Fruit fly (Drosophila melanogaster) whole organism, prepupa: ENCODE results near the gene CG9932.

ENCODE experiments used
- Blimp-1 ChIP-seq: fragments of 200-800 bp; sonication (Bioruptor generic); optimal IDR thresholded peaks from 3 replicates; lab custom pipeline; 2017; ENCODE audit warnings: missing biosample characterization, missing genetic modification characterization, mild to moderate bottlenecking, moderate library complexity, missing genetic modification reagents
- CG10631 ChIP-seq: fragments of 200-800 bp; sonication (Bioruptor generic); optimal IDR thresholded peaks from 2 replicates; lab custom pipeline; 2016; ENCODE audit warnings: missing biosample characterization, missing genetic modification characterization
- CG15336 ChIP-seq: fragments of 200-800 bp; sonication (Bioruptor generic); IDR thresholded peaks from 2 replicates; pipeline ENCODE4 v1.3.6; 2022; ENCODE audit warnings: missing biosample characterization, missing genetic modification characterization
- CG3032 ChIP-seq: fragments of 200-800 bp; optimal IDR thresholded peaks from 2 replicates; lab custom pipeline; 2019; ENCODE audit warnings: missing biosample characterization, mild to moderate bottlenecking, missing genetic modification characterization, moderate library complexity
- CG32006 ChIP-seq: fragments of 200-800 bp; sonication (Bioruptor generic); optimal IDR thresholded peaks from 3 replicates; lab custom pipeline; 2017; ENCODE audit warnings: missing biosample characterization, mild to moderate bottlenecking, missing genetic modification characterization
- CG3919 ChIP-seq: fragments of 200-800 bp; sonication (Bioruptor generic); optimal IDR thresholded peaks from 3 replicates; lab custom pipeline; 2016; ENCODE audit warnings: missing biosample characterization, missing genetic modification characterization
- CG6276 ChIP-seq: fragments of 200-800 bp; sonication (Bioruptor generic); optimal IDR thresholded peaks from 2 replicates; lab custom pipeline; 2017; ENCODE audit warnings: missing biosample characterization, mild to moderate bottlenecking, missing genetic modification characterization
- CG6792 ChIP-seq: fragments of 200-800 bp; sonication (Bioruptor generic); optimal IDR thresholded peaks from 3 replicates; lab custom pipeline; 2016; ENCODE audit warnings: missing biosample characterization, missing genetic modification characterization
- CG7368 ChIP-seq: fragments of 200-800 bp; sonication (Bioruptor generic); optimal IDR thresholded peaks from 3 replicates; lab custom pipeline; 2016; ENCODE audit warnings: missing biosample characterization, missing genetic modification characterization
- CG8119 ChIP-seq: fragments of 200-800 bp; sonication (Bioruptor generic); IDR thresholded peaks from 3 replicates; pipeline ENCODE4 v1.3.6; 2022; ENCODE audit warnings: missing biosample characterization, missing genetic modification characterization
- CG8319 ChIP-seq: fragments of 200-800 bp; sonication (Bioruptor generic); optimal IDR thresholded peaks from 3 replicates; lab custom pipeline; 2016; ENCODE audit warnings: missing biosample characterization, missing genetic modification characterization
- CG8632 ChIP-seq: fragments of 200-800 bp; sonication (Bioruptor generic); optimal IDR thresholded peaks from 3 replicates; lab custom pipeline; 2016; ENCODE audit warnings: missing biosample characterization, missing genetic modification characterization
- Eip75B ChIP-seq: fragments of 200-800 bp; sonication (Bioruptor generic); optimal IDR thresholded peaks from 3 replicates; lab custom pipeline; 2016; ENCODE audit warnings: missing biosample characterization, missing genetic modification characterization
- Eip78C ChIP-seq: fragments of 200-800 bp; sonication (Bioruptor generic); peaks from one replicate; lab custom pipeline; 2016; ENCODE audit warnings: missing biosample characterization, missing genetic modification characterization
- Ets21C ChIP-seq: fragments of 200-800 bp; sonication (Bioruptor generic); optimal IDR thresholded peaks from 3 replicates; lab custom pipeline; 2016; ENCODE audit warnings: missing biosample characterization, missing genetic modification characterization
- Hr38 ChIP-seq: sonication (Bioruptor generic); optimal IDR thresholded peaks from 2 replicates; lab custom pipeline; 2016; ENCODE audit warnings: missing biosample characterization, missing genetic modification characterization
- Hr4 ChIP-seq: fragments of 200-800 bp; sonication (Bioruptor generic); optimal IDR thresholded peaks from 3 replicates; lab custom pipeline; 2016; ENCODE audit warnings: missing biosample characterization, missing genetic modification characterization
- Lpt ChIP-seq: fragments of 200-800 bp; sonication (Bioruptor generic); optimal IDR thresholded peaks from 3 replicates; lab custom pipeline; 2016; ENCODE audit warnings: missing biosample characterization, missing genetic modification characterization
- OdsH ChIP-seq: fragments of 200-800 bp; sonication (Bioruptor generic); optimal IDR thresholded peaks from 3 replicates; lab custom pipeline; 2016; ENCODE audit warnings: missing biosample characterization, missing genetic modification characterization
- Smox ChIP-seq: fragments of 200-800 bp; sonication (Bioruptor generic); optimal IDR thresholded peaks from 3 replicates; lab custom pipeline; 2016; ENCODE audit warnings: missing biosample characterization, missing genetic modification characterization
- Sox102F ChIP-seq: fragments of 200-800 bp; sonication (Bioruptor generic); optimal IDR thresholded peaks from 2 replicates; lab custom pipeline; 2016; ENCODE audit warnings: missing biosample characterization, mild to moderate bottlenecking, missing genetic modification characterization
- Sox14 ChIP-seq: fragments of 200-800 bp; sonication (Bioruptor generic); optimal IDR thresholded peaks from 3 replicates; lab custom pipeline; 2016; ENCODE audit warnings: missing biosample characterization, missing genetic modification characterization
- Sox15 ChIP-seq: fragments of 200-800 bp; sonication (Bioruptor generic); optimal IDR thresholded peaks from 3 replicates; lab custom pipeline; 2016; ENCODE audit warnings: missing biosample characterization, missing genetic modification characterization
- cyc ChIP-seq: fragments of 200-800 bp; sonication (Bioruptor generic); optimal IDR thresholded peaks from 3 replicates; lab custom pipeline; 2016; ENCODE audit warnings: missing biosample characterization, missing genetic modification characterization
- dac ChIP-seq: fragments of 200-800 bp; sonication (Bioruptor generic); optimal IDR thresholded peaks from 2 replicates; lab custom pipeline; 2017; ENCODE audit warnings: missing biosample characterization, mild to moderate bottlenecking, missing genetic modification characterization
- dsx ChIP-seq: fragments of 200-800 bp; optimal IDR thresholded peaks from 3 replicates; lab custom pipeline; 2019; ENCODE audit warnings: missing biosample characterization, mild to moderate bottlenecking, missing genetic modification characterization, moderate library complexity; ENCODE audit not compliant: poor library complexity, severe bottlenecking
- fd59A ChIP-seq: fragments of 200-800 bp; sonication (Bioruptor generic); optimal IDR thresholded peaks from 2 replicates; lab custom pipeline; 2017; ENCODE audit warnings: missing biosample characterization, mild to moderate bottlenecking, missing genetic modification characterization, missing genetic modification reagents
- lz ChIP-seq: fragments of 200-800 bp; sonication (Bioruptor generic); optimal IDR thresholded peaks from 3 replicates; lab custom pipeline; 2016; ENCODE audit warnings: missing biosample characterization, missing genetic modification characterization
- pdm3 ChIP-seq: fragments of 200-800 bp; sonication (Bioruptor generic); optimal IDR thresholded peaks from 3 replicates; lab custom pipeline; 2016; ENCODE audit warnings: missing biosample characterization, missing genetic modification characterization
- salr ChIP-seq, 2 experiments: fragments of 200-800 bp; sonication (Bioruptor generic); optimal IDR thresholded peaks; 3 replicates each; lab custom pipeline; 2016 to 2018; ENCODE audit warnings: missing biosample characterization in 2 of 2, missing genetic modification characterization in 2 of 2, mild to moderate bottlenecking in 1 of 2
- ss ChIP-seq, 2 experiments: fragments of 200-800 bp; sonication (Bioruptor generic); optimal IDR thresholded peaks; 2 replicates in 1 of 2; 3 replicates in 1 of 2; lab custom pipeline; 2017 to 2018; ENCODE audit warnings: mild to moderate bottlenecking in 2 of 2, missing biosample characterization in 2 of 2, missing genetic modification characterization in 2 of 2, moderate library complexity in 1 of 2
- svp ChIP-seq: fragments of 200-800 bp; sonication (Bioruptor generic); peaks from one replicate; lab custom pipeline; 2016; ENCODE audit warnings: missing biosample characterization, missing genetic modification characterization

Gene CG9932

dm6 chr2L:13071290-13071689 lies 11.3 kb upstream of the CG9932 start (continued):
- peak; percentile 58 for TF ChIP-seq CG10631 (GFP tag; lab: Kevin White, UChicago)
- TF ChIP-seq Smox (GFP tag; lab: Kevin White, UChicago), result no peak
- peak; percentile 10 for TF ChIP-seq CG6792 (GFP tag; lab: Kevin White, UChicago)
- TF ChIP-seq CG3032 (tag; lab: Kevin White, UChicago), result peak; percentile 53
- peak in 1 of 2 experiments; percentile 37 for TF ChIP-seq ss (GFP tag; optimal IDR thresholded peaks at IDR 0.05; lab: Kevin White, UChicago)
- TF ChIP-seq CG8632 (GFP tag; lab: Kevin White, UChicago), result peak; percentile 10
- peak; percentile 3 for TF ChIP-seq dsx (GFP tag; lab: Kevin White, UChicago)
- no peak for TF ChIP-seq CG7368
- no peak for TF ChIP-seq Sox15
- TF ChIP-seq Eip75B, result peak; percentile 33
- peak; percentile 63 for TF ChIP-seq CG32006
- TF ChIP-seq CG15336 (GFP tag; lab: Robert Waterston, UW), result peak; percentile 49; the same call in 1 of the 2 replicates
- TF ChIP-seq Hr38 (GFP tag; lab: Kevin White, UChicago), result no peak
- TF ChIP-seq Ets21C (GFP tag; lab: Kevin White, UChicago), result no peak
- no peak for TF ChIP-seq cyc
- no peak for TF ChIP-seq dac (GFP tag; lab: Kevin White, UChicago)
- peak; percentile 80 for TF ChIP-seq Eip78C (GFP tag; lab: Kevin White, UChicago)
- peak; percentile 37 for TF ChIP-seq fd59A (GFP tag; lab: Kevin White, UChicago)
- no peak for TF ChIP-seq CG6276 (GFP tag; lab: Kevin White, UChicago)
- TF ChIP-seq Hr4, result peak; percentile 37
- no peak for TF ChIP-seq CG8319 (GFP tag; lab: Kevin White, UChicago)
- TF ChIP-seq OdsH (GFP tag; lab: Kevin White, UChicago), result peak; percentile 30
- peak; percentile 31; the same call in 1 of the 3 replicates for TF ChIP-seq CG8119

dm6 chr2L:13069632-13070279 lies 9.8 kb upstream of the CG9932 start:
- no peak for TF ChIP-seq Hr38 (GFP tag; lab: Kevin White, UChicago)
- no peak for TF ChIP-seq CG8632 (GFP tag; lab: Kevin White, UChicago)
- no peak for TF ChIP-seq dsx (GFP tag; lab: Kevin White, UChicago)
- peak; percentile 95 for TF ChIP-seq Blimp-1 (GFP tag; lab: Kevin White, UChicago)
- no peak for TF ChIP-seq CG3919 (GFP tag; lab: Kevin White, UChicago)
- no peak for TF ChIP-seq dac (GFP tag; lab: Kevin White, UChicago)
- TF ChIP-seq salr (GFP tag; optimal IDR thresholded peaks at IDR 0.05; lab: Kevin White, UChicago), result no peak
- peak; percentile 50 for TF ChIP-seq Eip78C (GFP tag; lab: Kevin White, UChicago)
- TF ChIP-seq svp, result peak; percentile 70
- TF ChIP-seq Sox102F (GFP tag; lab: Kevin White, UChicago), result peak; percentile 38
- TF ChIP-seq, all 60 proteins: peak for 4

- TF ChIP-seq Eip78C (GFP tag; lab: Kevin White, UChicago) (peak; percentile 72), CG15336 (GFP tag; lab: Robert Waterston, UW) (0 out of 2 replicates have a peak, but pooled peaks have one; percentile 10), svp (peak; percentile 68), Hr38 (GFP tag; lab: Kevin White, UChicago) (no peak), pdm3 (peak; percentile 10), Eip75B (no peak), dac (GFP tag; lab: Kevin White, UChicago) (no peak), Blimp-1 (GFP tag; lab: Kevin White, UChicago) (no peak), Sox14 (no peak), CG3919 (GFP tag; lab: Kevin White, UChicago) (peak; percentile 2), CG32006 (peak; percentile 54), Hr4 (peak; percentile 31), Ets21C (GFP tag; lab: Kevin White, UChicago) (no peak), Lpt (GFP tag; lab: Kevin White, UChicago) (no peak), CG8119 (0 out of 3 replicates have a peak, but pooled peaks have one; percentile 28), CG7368 (no peak), lz (GFP tag; lab: Kevin White, UChicago) (no peak)
- TF ChIP-seq, all 60 proteins: peak for 8
These were observed 8.8 kb upstream of the CG9932 start for dm6 chr2L:13068533-13069398.
